Fruit fly (Drosophila melanogaster): Measurements from ENCODE around the gene CG5565.

DNA sequence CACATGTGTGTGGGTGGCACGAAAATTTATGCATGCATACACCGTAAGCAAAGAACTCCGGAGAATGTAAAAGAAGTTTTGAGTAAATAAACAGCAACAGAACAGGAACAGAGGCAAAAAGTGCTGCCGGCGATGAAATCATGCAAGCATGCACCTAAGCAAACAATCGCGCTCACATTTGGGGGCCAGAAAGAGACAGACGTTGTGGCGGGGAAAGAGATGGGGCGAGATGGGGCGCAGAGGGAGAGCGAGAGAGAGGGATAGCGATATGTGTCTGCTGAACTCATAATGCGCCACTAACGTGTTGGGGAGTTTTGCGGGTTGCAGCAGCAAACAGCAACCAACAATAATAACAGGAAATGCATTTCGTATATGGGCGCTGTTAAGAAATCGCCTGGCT, 43.7 kb upstream of the CG5565 start:
- TF ChIP-seq Eip93F (GFP tag; optimal IDR thresholded peaks at IDR 0.05) (no peak), salr (GFP tag; optimal IDR thresholded peaks at IDR 0.05) (no peak), CG3032 (tag; optimal IDR thresholded peaks at IDR 0.05) (no peak), CG8319 (GFP tag; optimal IDR thresholded peaks at IDR 0.05) (no peak), svp (GFP tag) (no peak), Sox102F (GFP tag; optimal IDR thresholded peaks at IDR 0.05) (no peak), Met (GFP tag; optimal IDR thresholded peaks at IDR 0.05) (no peak), CG9139 (GFP tag; optimal IDR thresholded peaks at IDR 0.05) (no peak), Gug (GFP tag; IDR thresholded peaks at IDR 0.05) (no peak), Hr38 (GFP tag; optimal IDR thresholded peaks at IDR 0.05) (no peak), Sox14 (GFP tag; optimal IDR thresholded peaks at IDR 0.05) (no peak), topi (GFP tag; optimal IDR thresholded peaks at IDR 0.05) (no peak)

All from whole organism, prepupa.